Fruit fly (Drosophila melanogaster): ENCODE data around the gene CG2614.

DNA sequence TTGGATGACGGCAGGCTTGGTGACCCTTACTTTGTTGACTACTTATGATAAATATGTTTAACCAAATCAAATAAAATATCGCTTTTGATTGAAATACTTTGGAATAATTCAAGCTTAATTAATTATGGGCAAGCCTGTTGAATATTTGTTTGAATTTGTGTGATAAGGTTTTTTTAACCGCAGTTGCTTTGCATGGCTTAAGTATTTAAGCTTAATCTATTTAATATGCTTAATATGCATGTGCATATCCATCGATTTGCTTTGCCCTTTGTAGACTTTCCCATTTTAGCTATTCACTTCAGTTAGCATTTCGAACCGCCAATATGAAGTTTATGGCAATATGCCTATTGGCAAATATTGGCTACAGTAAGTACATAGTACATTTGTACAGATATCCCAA is 15.6 kb upstream of the CG2614 start, which contains the start of gene Sfp38D:
- TF ChIP-seq dsf (GFP tag; optimal IDR thresholded peaks at IDR 0.05; ENCODE audit: borderline replicate concordance) (no peak), usp (GFP tag; optimal IDR thresholded peaks at IDR 0.05) (no peak), Jra (GFP tag; optimal IDR thresholded peaks at IDR 0.05) (no peak)

Data from whole organism, wandering third instar larva.